Worm (Caenorhabditis elegans) whole organism, L1 larva: ENCODE data around the gene M142.5.

Experiments
- C04F5.9 ChIP-seq: sonication (generic microtip); optimal IDR thresholded peaks from 2 replicates; lab custom pipeline; 2016; ENCODE audit warnings: missing genetic modification characterization, missing compliant biosample characterization
- C34B4.2 ChIP-seq: sonication (generic microtip); optimal IDR thresholded peaks from 2 replicates; lab custom pipeline; 2017; ENCODE audit warnings: mild to moderate bottlenecking, missing genetic modification characterization, missing compliant biosample characterization
- alr-1 ChIP-seq: fragments of 200-800 bp; sonication (Bioruptor generic); optimal IDR thresholded peaks from 2 replicates; lab custom pipeline; 2018; ENCODE audit warnings: borderline replicate concordance, mild to moderate bottlenecking, missing genetic modification characterization, missing compliant biosample characterization
- aly-2 ChIP-seq: fragments of 150-350 bp; optimal IDR thresholded peaks from 2 replicates; lab custom pipeline; 2014; ENCODE audit warnings: missing biosample characterization, missing genetic modification characterization
- blmp-1 ChIP-seq: fragments of 150-350 bp; optimal IDR thresholded peaks from 2 replicates; lab custom pipeline; 2014; ENCODE audit warnings: missing biosample characterization, missing genetic modification characterization
- ceh-88 ChIP-seq: fragments of 200-800 bp; sonication (Bioruptor generic); IDR thresholded peaks from 2 replicates; pipeline ENCODE4 v1.3.6; 2022; ENCODE audit warnings: missing genetic modification characterization, missing compliant biosample characterization
- ces-1 ChIP-seq: fragments of 150-350 bp; optimal IDR thresholded peaks from 2 replicates; lab custom pipeline; 2014; ENCODE audit warnings: missing biosample characterization, missing genetic modification reagents, missing genetic modification characterization
- efl-1 ChIP-seq, 4 experiments: fragments of 150-350 bp; optimal IDR thresholded peaks in 3 of 4; peaks in 1 of 4; 1 replicate in 1 of 4; 2 replicates in 3 of 4; lab custom pipeline; 2014; ENCODE audit warnings: missing biosample characterization in 2 of 4, missing genetic modification characterization in 2 of 4, missing genetic modification reagents in 2 of 4
- efl-3 ChIP-seq: fragments of 200-800 bp; sonication (Bioruptor generic); optimal IDR thresholded peaks from 2 replicates; lab custom pipeline; 2018; ENCODE audit warnings: mild to moderate bottlenecking, missing genetic modification characterization, missing compliant biosample characterization
- egl-13 ChIP-seq: sonication (generic microtip); optimal IDR thresholded peaks from 2 replicates; lab custom pipeline; 2016; ENCODE audit warnings: missing genotype, missing genetic modification reagents, missing genetic modification characterization, missing compliant biosample characterization
- egl-27 ChIP-seq, 2 experiments: fragments of 150-350 bp in 1 of 2; sonication (generic microtip); optimal IDR thresholded peaks; 3 replicates each; lab custom pipeline; 2017 to 2018; ENCODE audit warnings: missing biosample characterization in 2 of 2, missing genetic modification characterization in 2 of 2, missing genetic modification reagents in 2 of 2
- elt-2 ChIP-seq: sonication (generic microtip); optimal IDR thresholded peaks from 2 replicates; lab custom pipeline; 2016; ENCODE audit warnings: missing genetic modification characterization, mild to moderate bottlenecking, inconsistent platforms, missing compliant biosample characterization, missing genetic modification reagents
- ets-5 ChIP-seq: fragments of 200-800 bp; sonication (Bioruptor generic); IDR thresholded peaks from 2 replicates; pipeline ENCODE4 v1.3.6; 2022; ENCODE audit warnings: missing genetic modification characterization, missing compliant biosample characterization
- hpl-2 ChIP-seq: fragments of 150-350 bp; optimal IDR thresholded peaks from 2 replicates; lab custom pipeline; 2014; ENCODE audit warnings: missing biosample characterization, missing genetic modification reagents, missing genetic modification characterization
- irx-1 ChIP-seq: sonication (generic microtip); optimal IDR thresholded peaks from 2 replicates; lab custom pipeline; 2016; ENCODE audit warnings: missing genetic modification characterization, missing compliant biosample characterization
- isw-1 ChIP-seq: fragments of 200-800 bp; sonication (Bioruptor generic); IDR thresholded peaks from 2 replicates; pipeline ENCODE4 v1.3.6; 2022; ENCODE audit warnings: missing genetic modification characterization, missing compliant biosample characterization
- jun-1 ChIP-seq: fragments of 150-350 bp; optimal IDR thresholded peaks from 2 replicates; lab custom pipeline; 2014; ENCODE audit warnings: missing biosample characterization, missing genetic modification reagents, missing genetic modification characterization
- lin-14 ChIP-seq: fragments of 200-800 bp; sonication (Bioruptor generic); optimal IDR thresholded peaks from 2 replicates; lab custom pipeline; 2018; ENCODE audit warnings: mild to moderate bottlenecking, missing genetic modification characterization, moderate library complexity, missing compliant biosample characterization
- lir-3 ChIP-seq: sonication (generic microtip); optimal IDR thresholded peaks from 2 replicates; lab custom pipeline; 2016; ENCODE audit warnings: mild to moderate bottlenecking, missing genetic modification characterization, moderate library complexity, missing compliant biosample characterization; ENCODE audit not compliant: poor library complexity
- lsy-2 ChIP-seq, 2 experiments: fragments of 150-350 bp; optimal IDR thresholded peaks; 2 replicates each; lab custom pipeline; 2014; ENCODE audit warnings: missing biosample characterization in 2 of 2, missing genetic modification characterization in 2 of 2
- mab-9 ChIP-seq: fragments of 200-800 bp; sonication (Bioruptor generic); IDR thresholded peaks from 2 replicates; pipeline ENCODE4 v1.3.6; 2022; ENCODE audit warnings: missing genetic modification reagents, missing genetic modification characterization, missing compliant biosample characterization
- mef-2 ChIP-seq: fragments of 150-350 bp; optimal IDR thresholded peaks from 2 replicates; lab custom pipeline; 2014; ENCODE audit warnings: missing biosample characterization, missing genetic modification characterization
- mep-1 ChIP-seq: fragments of 150-350 bp; optimal IDR thresholded peaks from 2 replicates; lab custom pipeline; 2014; ENCODE audit warnings: missing biosample characterization, missing genetic modification characterization
- nhr-11 ChIP-seq: fragments of 150-350 bp; optimal IDR thresholded peaks from 2 replicates; lab custom pipeline; 2014; ENCODE audit warnings: missing biosample characterization, missing genetic modification characterization
- nhr-19 ChIP-seq: fragments of 200-800 bp; sonication (Bioruptor generic); conservative IDR thresholded peaks from 2 replicates; pipeline ENCODE4 v1.3.6; 2022; ENCODE audit warnings: missing genetic modification characterization, missing compliant biosample characterization
- nhr-20 ChIP-seq: sonication (generic microtip); optimal IDR thresholded peaks from 2 replicates; lab custom pipeline; 2016; ENCODE audit warnings: mild to moderate bottlenecking, missing genetic modification characterization, missing compliant biosample characterization
- nhr-237 ChIP-seq: fragments of 150-350 bp; optimal IDR thresholded peaks from 2 replicates; lab custom pipeline; 2014; ENCODE audit warnings: missing biosample characterization, missing genetic modification characterization
- nhr-76 ChIP-seq: sonication (generic microtip); optimal IDR thresholded peaks from 2 replicates; lab custom pipeline; 2017; ENCODE audit warnings: missing biosample characterization, missing genetic modification characterization
- nhr-77 ChIP-seq: fragments of 150-350 bp; optimal IDR thresholded peaks from 2 replicates; lab custom pipeline; 2014; ENCODE audit warnings: missing biosample characterization, missing genetic modification characterization
- nhr-84 ChIP-seq: sonication (generic microtip); optimal IDR thresholded peaks from 2 replicates; lab custom pipeline; 2017; ENCODE audit warnings: missing biosample characterization, missing genetic modification characterization
- nhr-85 ChIP-seq: sonication (generic microtip); peaks from one replicate; lab custom pipeline; 2016; ENCODE audit warnings: missing genetic modification characterization, inconsistent platforms, missing compliant biosample characterization
- nhr-90 ChIP-seq: sonication (generic microtip); optimal IDR thresholded peaks from 2 replicates; lab custom pipeline; 2016; ENCODE audit warnings: mild to moderate bottlenecking, missing genetic modification characterization, missing compliant biosample characterization; ENCODE audit not compliant: poor library complexity
- pag-3 ChIP-seq: sonication (generic microtip); optimal IDR thresholded peaks from 2 replicates; lab custom pipeline; 2017; ENCODE audit warnings: missing genetic modification characterization, mild to moderate bottlenecking, missing compliant biosample characterization, antibody characterized with exemption, borderline replicate concordance; ENCODE audit not compliant: insufficient read depth
- pax-3 ChIP-seq: fragments of 200-800 bp; sonication (Bioruptor generic); optimal IDR thresholded peaks from 2 replicates; lab custom pipeline; 2018; ENCODE audit warnings: mild to moderate bottlenecking, missing genetic modification characterization, moderate library complexity, missing compliant biosample characterization
- snpc-4 ChIP-seq: fragments of 150-350 bp; optimal IDR thresholded peaks from 2 replicates; lab custom pipeline; 2014; ENCODE audit warnings: missing biosample characterization, missing genetic modification characterization
- sox-4 ChIP-seq: sonication (generic microtip); optimal IDR thresholded peaks from 2 replicates; lab custom pipeline; 2016; ENCODE audit warnings: missing genetic modification characterization, missing compliant biosample characterization
- tlp-1 ChIP-seq: fragments of 150-350 bp; optimal IDR thresholded peaks from 2 replicates; lab custom pipeline; 2014; ENCODE audit warnings: missing biosample characterization, missing genetic modification characterization
- unc-62 ChIP-seq: fragments of 150-350 bp; optimal IDR thresholded peaks from 2 replicates; lab custom pipeline; 2014; ENCODE audit warnings: missing biosample characterization, missing genetic modification reagents, missing genetic modification characterization
- unc-86 ChIP-seq: sonication (generic microtip); optimal IDR thresholded peaks from 2 replicates; lab custom pipeline; 2016; ENCODE audit warnings: missing genetic modification characterization, missing compliant biosample characterization
- zag-1 ChIP-seq: fragments of 150-350 bp; optimal IDR thresholded peaks from 2 replicates; lab custom pipeline; 2014; ENCODE audit warnings: missing biosample characterization, missing genetic modification characterization
- zip-4 ChIP-seq: fragments of 200-800 bp; sonication (Bioruptor generic); optimal IDR thresholded peaks from 2 replicates; lab custom pipeline; 2018; ENCODE audit warnings: mild to moderate bottlenecking, missing genetic modification characterization, moderate library complexity, missing compliant biosample characterization
- ztf-11 ChIP-seq, 2 experiments: sonication (generic microtip); optimal IDR thresholded peaks; 2 replicates each; lab custom pipeline; 2016 to 2017; ENCODE audit warnings: missing genetic modification characterization in 2 of 2, missing biosample characterization in 1 of 2, missing compliant biosample characterization in 1 of 2
- ztf-4 ChIP-seq: fragments of 150-350 bp; optimal IDR thresholded peaks from 2 replicates; lab custom pipeline; 2014; ENCODE audit warnings: missing biosample characterization, missing genetic modification characterization

Gene M142.5

ce11 chrIII:10909166-10909565, 21.8 kb upstream of the M142.5 start:
- TF ChIP-seq efl-1 (optimal IDR thresholded peaks at IDR 0.05; lab: Kevin White, UChicago) (no peak), efl-1 (GFP tag; optimal IDR thresholded peaks at IDR 0.05 in 1 of 2; lab: Kevin White, UChicago) (peak in 1 of 2 experiments; percentile 94), jun-1 (tag; lab: Kevin White, UChicago) (no peak)

DNA sequence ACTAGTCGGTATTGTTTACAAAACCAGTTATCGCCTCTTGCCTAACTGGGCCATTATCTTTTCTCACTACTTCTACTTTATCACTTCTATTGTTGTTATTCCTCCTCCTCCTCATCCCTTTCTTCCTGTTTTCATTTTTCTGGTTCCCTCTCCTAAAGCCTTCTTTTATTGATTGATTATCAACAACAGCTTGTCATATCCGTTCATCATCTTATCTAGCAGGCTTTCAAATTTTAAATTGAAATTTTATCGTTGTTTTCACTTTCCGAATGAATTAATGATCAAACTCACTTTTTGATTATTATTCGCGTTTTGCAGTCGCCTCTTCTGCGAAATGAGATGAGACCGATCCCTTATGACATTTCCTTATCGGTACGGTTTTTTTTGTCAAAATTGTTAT, 19.8 kb upstream of the M142.5 start, which contains the start of gene cut-6:
Gene cut-6, plus strand, starts transcription at position 301 of the 400 bp plus-strand sequence.
- TF ChIP-seq C34B4.2 (tag; lab: Kevin White, UChicago) (no peak), nhr-20 (no peak), ztf-11 (tag; optimal IDR thresholded peaks at IDR 0.05; lab: Kevin White, UChicago) (no peak), nhr-76 (tag; lab: Kevin White, UChicago) (no peak), blmp-1 (tag; lab: Kevin White, UChicago) (peak; percentile 57), elt-2 (no peak), C04F5.9 (tag; lab: Kevin White, UChicago) (no peak)

ce11 chrIII:10914971-10915370, 16.0 kb upstream of the M142.5 start:
- TF ChIP-seq egl-27 (tag; optimal IDR thresholded peaks at IDR 0.05; lab: Kevin White, UChicago) (no peak), C34B4.2 (tag; lab: Kevin White, UChicago) (no peak), pag-3 (no peak), snpc-4 (tag; lab: Kevin White, UChicago) (no peak), egl-13 (tag; lab: Kevin White, UChicago) (no peak), zip-4 (GFP tag; lab: Kevin White, UChicago) (no peak), ces-1 (no peak), nhr-84 (tag; lab: Kevin White, UChicago) (no peak), lin-14 (GFP tag; lab: Kevin White, UChicago) (no peak), unc-86 (tag; lab: Kevin White, UChicago) (no peak), ztf-4 (tag; lab: Kevin White, UChicago) (no peak), jun-1 (tag; lab: Kevin White, UChicago) (no peak), efl-3 (GFP tag; lab: Kevin White, UChicago) (no peak), lir-3 (no peak), nhr-90 (tag; lab: Kevin White, UChicago) (no peak), pax-3 (tag; lab: Kevin White, UChicago) (no peak), zag-1 (tag; lab: Kevin White, UChicago) (no peak)

DNA sequence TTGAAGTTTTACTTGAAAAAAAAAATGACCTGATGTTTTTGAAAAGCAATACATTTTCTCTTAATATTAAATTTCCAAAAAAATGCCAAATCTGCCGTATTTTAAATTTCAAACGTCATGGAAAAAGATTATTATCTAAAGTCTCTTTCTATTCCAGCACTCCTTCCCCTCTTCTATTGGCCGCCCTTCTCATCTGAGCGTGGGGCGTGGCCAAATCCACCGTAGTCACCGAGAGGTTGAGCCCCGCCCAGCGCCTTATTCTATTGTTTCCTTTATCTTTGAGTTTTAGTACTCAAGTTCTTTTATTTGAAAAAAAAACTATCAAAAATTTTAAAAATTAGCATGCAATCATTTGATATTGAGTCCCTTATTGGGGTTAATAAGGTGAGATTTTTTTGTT, 11.0 kb upstream of the M142.5 start, which contains the start of gene vab-7:
Gene vab-7, plus strand, starts transcription at position 301 of the 400 bp plus-strand sequence.
- no peak for TF ChIP-seq lsy-2 (tag; optimal IDR thresholded peaks at IDR 0.05; lab: Kevin White, UChicago)
- TF ChIP-seq elt-2, result no peak

- TF ChIP-seq efl-1 (optimal IDR thresholded peaks at IDR 0.05; lab: Kevin White, UChicago) (no peak), efl-1 (GFP tag; optimal IDR thresholded peaks at IDR 0.05 in 1 of 2; lab: Kevin White, UChicago) (peak in 1 of 2 experiments; percentile 87), alr-1 (tag; lab: Kevin White, UChicago) (no peak)
These were observed 9.5 kb upstream of the M142.5 start for ce11 chrIII:10921474-10921873.

- TF ChIP-seq aly-2 (tag; lab: Kevin White, UChicago), result no peak
- TF ChIP-seq irx-1 (tag; lab: Kevin White, UChicago), result no peak
- TF ChIP-seq ceh-88 (GFP tag; lab: Robert Waterston, UW), result no peak
- TF ChIP-seq mef-2 (tag; lab: Kevin White, UChicago), result no peak
- TF ChIP-seq lin-14 (GFP tag; lab: Kevin White, UChicago), result no peak
- no peak for TF ChIP-seq nhr-237 (tag; lab: Kevin White, UChicago)
- TF ChIP-seq sox-4 (tag; lab: Kevin White, UChicago), result no peak
- TF ChIP-seq hpl-2, result no peak
- no peak for TF ChIP-seq nhr-20
- no peak for TF ChIP-seq nhr-11 (tag; lab: Kevin White, UChicago)
- no peak for TF ChIP-seq tlp-1 (tag; lab: Kevin White, UChicago)
- TF ChIP-seq isw-1 (GFP tag; lab: Robert Waterston, UW), result no peak
- TF ChIP-seq nhr-77 (tag; lab: Kevin White, UChicago), result no peak
- no peak for TF ChIP-seq unc-62
- no peak for TF ChIP-seq mab-9
- no peak for TF ChIP-seq ets-5 (GFP tag; lab: Robert Waterston, UW)
- TF ChIP-seq nhr-85, result no peak
- no peak for TF ChIP-seq nhr-19
- no peak for TF ChIP-seq mep-1 (tag; lab: Kevin White, UChicago)
- TF ChIP-seq snpc-4 (tag; lab: Kevin White, UChicago), result no peak
These were observed 7.5 kb upstream of the M142.5 start for ce11 chrIII:10923539-10923938.
